Worm (Caenorhabditis elegans): Measurements from ENCODE around the gene srj-39.

The srj-39 gene

DNA sequence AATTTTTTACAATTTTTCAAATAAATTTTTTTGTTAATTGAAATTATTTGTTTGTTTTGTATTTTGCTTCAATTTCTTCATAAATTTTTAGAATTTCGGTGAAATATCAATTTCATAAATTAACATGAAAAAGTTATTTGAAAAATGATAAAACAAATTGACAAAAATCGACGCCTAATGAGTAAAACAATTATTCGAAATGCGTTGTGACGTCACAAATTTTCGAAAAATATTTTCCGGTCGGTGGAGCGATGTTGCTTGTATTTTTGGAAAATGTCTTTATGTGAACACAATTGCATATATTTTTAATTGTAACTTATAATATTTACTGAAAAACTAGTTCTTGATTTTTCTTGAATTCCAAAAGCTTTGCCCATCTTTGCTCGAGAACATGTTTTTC, 23.9 kb upstream of the srj-39 start:
- no peak for TF ChIP-seq ets-4 (tag; optimal IDR thresholded peaks at IDR 0.05)
- TF ChIP-seq zip-5 (tag; optimal IDR thresholded peaks at IDR 0.05), result no peak
- TF ChIP-seq K02D7.2 (tag; optimal IDR thresholded peaks at IDR 0.05), result no peak
- no peak for TF ChIP-seq fkh-10 (GFP tag; optimal IDR thresholded peaks at IDR 0.05)
- no peak for TF ChIP-seq ttx-3 (tag; optimal IDR thresholded peaks at IDR 0.05)

DNA sequence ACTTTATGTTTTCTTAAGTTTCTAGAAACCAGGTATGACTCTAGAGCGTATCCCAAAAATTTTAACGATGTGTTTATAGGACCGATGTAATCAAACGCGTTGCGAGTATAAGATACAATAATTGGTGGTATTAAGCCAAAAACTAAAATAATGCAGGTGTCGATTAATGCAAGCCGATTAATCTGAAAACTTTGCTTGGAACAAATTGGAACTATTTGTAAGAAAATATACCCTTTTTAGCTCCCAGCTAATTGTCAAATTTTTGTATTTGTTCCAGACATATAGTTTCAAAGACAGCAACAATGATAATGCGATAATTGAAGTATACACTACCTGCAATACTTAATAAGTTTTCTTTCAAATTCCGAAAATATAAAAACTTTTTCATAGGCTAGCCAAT, 23.1 kb upstream of the srj-39 start, which contains the start of gene srh-211:
srh-211 (minus strand) TSS at position 101 of the 400 bp plus-strand sequence.
- TF ChIP-seq pag-3 (tag; optimal IDR thresholded peaks at IDR 0.05; ENCODE audit: borderline replicate concordance) (no peak), gmeb-2 (tag; optimal IDR thresholded peaks at IDR 0.05) (no peak), unc-42 (tag; optimal IDR thresholded peaks at IDR 0.05) (no peak)

- TF ChIP-seq ceh-9 (tag; optimal IDR thresholded peaks at IDR 0.05) (no peak), ceh-6 (GFP tag; optimal IDR thresholded peaks at IDR 0.05) (no peak), pqm-1 (tag; optimal IDR thresholded peaks at IDR 0.05) (no peak), hlh-30 (tag; optimal IDR thresholded peaks at IDR 0.05; ENCODE audit: insufficient read depth) (no peak), ceh-31 (tag; optimal IDR thresholded peaks at IDR 0.05) (no peak)
These were observed 21.4 kb upstream of the srj-39 start, which contains the start of gene F38H12.5 for ce11 chrV:4082952-4083351. F38H12.5 (minus strand) TSS chrV:4083052.

- no peak for TF ChIP-seq hlh-6 (tag; optimal IDR thresholded peaks at IDR 0.05)
- TF ChIP-seq pqm-1 (tag; optimal IDR thresholded peaks at IDR 0.05), result no peak
- no peak for TF ChIP-seq ceh-45 (GFP tag; IDR thresholded peaks at IDR 0.05)
- no peak for TF ChIP-seq ceh-2 (tag; optimal IDR thresholded peaks at IDR 0.05)
- TF ChIP-seq ztf-16 (tag; optimal IDR thresholded peaks at IDR 0.05), result no peak
- TF ChIP-seq dve-1 (tag; optimal IDR thresholded peaks at IDR 0.05), result no peak
- no peak for TF ChIP-seq C38D4.7 (GFP tag; optimal IDR thresholded peaks at IDR 0.05)
- TF ChIP-seq ets-4 (tag; optimal IDR thresholded peaks at IDR 0.05), result no peak
- no peak for TF ChIP-seq ceh-19 (GFP tag; optimal IDR thresholded peaks at IDR 0.05)
- TF ChIP-seq sdc-2 (tag; optimal IDR thresholded peaks at IDR 0.05), result no peak
- no peak for TF ChIP-seq C08G9.2 (tag; optimal IDR thresholded peaks at IDR 0.05)
- no peak for TF ChIP-seq ama-1 (optimal IDR thresholded peaks at IDR 0.05)
- no peak for TF ChIP-seq pha-2 (tag; optimal IDR thresholded peaks at IDR 0.05)
These were observed 9.7 kb upstream of the srj-39 start, which contains the start of gene nhr-181 for ce11 chrV:4094740-4095139. nhr-181 (plus strand) TSS chrV:4095040.

ce11 chrV:4101567-4101966, 2.8 kb upstream of the srj-39 start, which contains the start of gene srj-40:
srj-40 (plus strand) TSS chrV:4101867.
- TF ChIP-seq T23F11.4 (GFP tag; optimal IDR thresholded peaks at IDR 0.05), result no peak
- TF ChIP-seq ahr-1 (tag; optimal IDR thresholded peaks at IDR 0.05), result no peak
- no peak for TF ChIP-seq lim-6 (tag; optimal IDR thresholded peaks at IDR 0.05)
- no peak for TF ChIP-seq fkh-6 (tag; optimal IDR thresholded peaks at IDR 0.05)
- no peak for TF ChIP-seq ceh-34 (tag; optimal IDR thresholded peaks at IDR 0.05)
- no peak for TF ChIP-seq sox-2 (GFP tag; IDR thresholded peaks at IDR 0.05)
- no peak for TF ChIP-seq zip-5 (tag; optimal IDR thresholded peaks at IDR 0.05)
- no peak for TF ChIP-seq hlh-6 (tag; optimal IDR thresholded peaks at IDR 0.05)
- no peak for TF ChIP-seq ceh-48 (tag; optimal IDR thresholded peaks at IDR 0.05)
- no peak for TF ChIP-seq syd-9 (tag; optimal IDR thresholded peaks at IDR 0.05)
- TF ChIP-seq ref-2 (tag; optimal IDR thresholded peaks at IDR 0.05), result no peak
- TF ChIP-seq lin-11 (tag; optimal IDR thresholded peaks at IDR 0.05), result no peak
- TF ChIP-seq C38D4.7 (GFP tag; optimal IDR thresholded peaks at IDR 0.05), result no peak
- TF ChIP-seq fkh-10 (GFP tag; optimal IDR thresholded peaks at IDR 0.05), result no peak
- TF ChIP-seq ceh-19 (GFP tag; optimal IDR thresholded peaks at IDR 0.05), result no peak
- no peak for TF ChIP-seq ceh-6 (GFP tag; optimal IDR thresholded peaks at IDR 0.05)
